Fruit fly (Drosophila melanogaster): Measurements from ENCODE around the gene CG34355.

- no peak for TF ChIP-seq CG8478 (optimal IDR thresholded peaks at IDR 0.05)
- no peak for TF ChIP-seq psq (optimal IDR thresholded peaks at IDR 0.05)
- no peak for TF ChIP-seq usp (GFP tag; optimal IDR thresholded peaks at IDR 0.05)
- no peak for TF ChIP-seq EcR (GFP tag; optimal IDR thresholded peaks at IDR 0.05)
- TF ChIP-seq pan (optimal IDR thresholded peaks at IDR 0.05): no peak
- no peak for TF ChIP-seq Dll (optimal IDR thresholded peaks at IDR 0.05)
Measured at dm6 chr3R:23849599-23849998, 45.9 kb downstream of the CG34355 start.

Data from whole organism.